Worm (Caenorhabditis elegans) whole organism, L3 larva: ENCODE data around the gene oac-10.

Experiments
- R02D3.7 ChIP-seq: fragments of 150-350 bp; optimal IDR thresholded peaks from 2 replicates; lab custom pipeline; 2014; ENCODE audit warnings: missing biosample characterization, missing genetic modification characterization
- aly-2 ChIP-seq: fragments of 150-350 bp; optimal IDR thresholded peaks from 2 replicates; lab custom pipeline; 2014; ENCODE audit warnings: missing biosample characterization, missing genetic modification characterization
- ama-1 ChIP-seq: fragments of 150-350 bp; optimal IDR thresholded peaks from 2 replicates; lab custom pipeline; 2018
- ceh-16 ChIP-seq: sonication (generic microtip); optimal IDR thresholded peaks from 2 replicates; lab custom pipeline; 2017; ENCODE audit warnings: missing biosample characterization, missing genetic modification characterization
- ceh-28 ChIP-seq: fragments of 150-350 bp; optimal IDR thresholded peaks from 2 replicates; lab custom pipeline; 2014; ENCODE audit warnings: missing biosample characterization, missing genetic modification reagents, missing genetic modification characterization
- ceh-82 ChIP-seq: fragments of 150-350 bp; optimal IDR thresholded peaks from 2 replicates; lab custom pipeline; 2014; ENCODE audit warnings: missing biosample characterization, missing genetic modification characterization
- egl-27 ChIP-seq: sonication (generic microtip); optimal IDR thresholded peaks from 4 replicates; lab custom pipeline; 2017; ENCODE audit warnings: missing biosample characterization, missing genetic modification reagents, missing genetic modification characterization
- elt-2 ChIP-seq: sonication (generic microtip); optimal IDR thresholded peaks from 2 replicates; lab custom pipeline; 2016; ENCODE audit warnings: missing genetic modification reagents, mild to moderate bottlenecking, missing genetic modification characterization, missing compliant biosample characterization
- eor-1 ChIP-seq, 2 experiments: fragments of 150-350 bp; optimal IDR thresholded peaks; 2 replicates each; lab custom pipeline; 2014 to 2018; ENCODE audit warnings: missing biosample characterization in 2 of 2, missing genetic modification characterization in 2 of 2
- fkh-10 ChIP-seq: sonication (generic microtip); optimal IDR thresholded peaks from 2 replicates; lab custom pipeline; 2017; ENCODE audit warnings: missing biosample characterization, missing genetic modification reagents, missing genetic modification characterization
- fkh-2 ChIP-seq: fragments of 150-350 bp; optimal IDR thresholded peaks from 2 replicates; lab custom pipeline; 2014; ENCODE audit warnings: missing biosample characterization, missing genetic modification reagents, missing genetic modification characterization
- fos-1 ChIP-seq: fragments of 150-350 bp; optimal IDR thresholded peaks from 2 replicates; lab custom pipeline; 2014; ENCODE audit warnings: missing biosample characterization, missing genetic modification characterization
- hmg-11 ChIP-seq: sonication (generic microtip); optimal IDR thresholded peaks from 2 replicates; lab custom pipeline; 2016; ENCODE audit warnings: missing genetic modification characterization, missing compliant biosample characterization
- jun-1 ChIP-seq: fragments of 150-350 bp; optimal IDR thresholded peaks from 2 replicates; lab custom pipeline; 2014; ENCODE audit warnings: missing biosample characterization, missing genetic modification reagents, missing genetic modification characterization
- lin-15B ChIP-seq: fragments of 150-350 bp; optimal IDR thresholded peaks from 2 replicates; lab custom pipeline; 2014; ENCODE audit warnings: missing biosample characterization, missing genetic modification characterization
- lin-39 ChIP-seq: fragments of 150-350 bp; optimal IDR thresholded peaks from 2 replicates; lab custom pipeline; 2018; ENCODE audit warnings: missing biosample characterization, missing genetic modification reagents, missing genetic modification characterization
- lsy-12 ChIP-seq: sonication (generic microtip); optimal IDR thresholded peaks from 2 replicates; lab custom pipeline; 2016; ENCODE audit warnings: mild to moderate bottlenecking, missing genetic modification characterization, missing compliant biosample characterization
- mdl-1 ChIP-seq: fragments of 150-350 bp; optimal IDR thresholded peaks from 2 replicates; lab custom pipeline; 2014; ENCODE audit warnings: missing biosample characterization, missing genetic modification characterization
- mml-1 ChIP-seq: fragments of 150-350 bp; sonication (generic microtip); optimal IDR thresholded peaks from 3 replicates; lab custom pipeline; 2014; ENCODE audit warnings: missing biosample characterization, missing genetic modification characterization
- nfya-1 ChIP-seq: sonication (generic microtip); optimal IDR thresholded peaks from 2 replicates; lab custom pipeline; 2017; ENCODE audit warnings: missing genetic modification characterization, mild to moderate bottlenecking, missing compliant biosample characterization, antibody characterized with exemption, moderate library complexity; ENCODE audit not compliant: insufficient read depth
- nhr-11 ChIP-seq: fragments of 150-350 bp; optimal IDR thresholded peaks from 2 replicates; lab custom pipeline; 2014; ENCODE audit warnings: missing biosample characterization, missing genetic modification characterization
- nhr-12 ChIP-seq: fragments of 150-350 bp; optimal IDR thresholded peaks from 2 replicates; lab custom pipeline; 2014; ENCODE audit warnings: missing biosample characterization, missing genetic modification characterization
- nhr-23 ChIP-seq: fragments of 150-350 bp; optimal IDR thresholded peaks from 2 replicates; lab custom pipeline; 2014; ENCODE audit warnings: missing biosample characterization, missing genetic modification reagents, missing genetic modification characterization
- nhr-237 ChIP-seq: fragments of 150-350 bp; optimal IDR thresholded peaks from 2 replicates; lab custom pipeline; 2014; ENCODE audit warnings: missing biosample characterization, missing genetic modification characterization
- nhr-25 ChIP-seq: sonication (generic microtip); optimal IDR thresholded peaks from 2 replicates; lab custom pipeline; 2017; ENCODE audit warnings: missing biosample characterization, missing genetic modification characterization
- nhr-28 ChIP-seq: fragments of 150-350 bp; optimal IDR thresholded peaks from 2 replicates; lab custom pipeline; 2014; ENCODE audit warnings: missing biosample characterization, missing genetic modification characterization
- nhr-43 ChIP-seq: sonication (generic microtip); optimal IDR thresholded peaks from 2 replicates; lab custom pipeline; 2016; ENCODE audit warnings: mild to moderate bottlenecking, missing genetic modification characterization, missing compliant biosample characterization; ENCODE audit not compliant: poor library complexity, severe bottlenecking
- nhr-67 ChIP-seq: fragments of 150-350 bp; optimal IDR thresholded peaks from 2 replicates; lab custom pipeline; 2014; ENCODE audit warnings: missing biosample characterization, missing genetic modification characterization
- nhr-76 ChIP-seq: fragments of 150-350 bp; sonication (generic microtip); optimal IDR thresholded peaks from 5 replicates; lab custom pipeline; 2014; ENCODE audit warnings: missing biosample characterization, missing genetic modification characterization
- nhr-77 ChIP-seq: fragments of 150-350 bp; optimal IDR thresholded peaks from 2 replicates; lab custom pipeline; 2014; ENCODE audit warnings: missing biosample characterization, missing genetic modification characterization
- pha-4 ChIP-seq: fragments of 150-350 bp; optimal IDR thresholded peaks from 2 replicates; lab custom pipeline; 2014; ENCODE audit warnings: missing biosample characterization, missing genetic modification reagents, missing genetic modification characterization
- pqm-1 ChIP-seq: fragments of 150-350 bp; optimal IDR thresholded peaks from 2 replicates; lab custom pipeline; 2017; ENCODE audit warnings: missing biosample characterization, missing genetic modification characterization, inconsistent platforms
- sea-2 ChIP-seq: fragments of 150-350 bp; sonication (generic microtip); optimal IDR thresholded peaks from 4 replicates; lab custom pipeline; 2014; ENCODE audit warnings: missing biosample characterization, missing genetic modification reagents, missing genetic modification characterization
- skn-1 ChIP-seq: fragments of 150-350 bp; optimal IDR thresholded peaks from 2 replicates; lab custom pipeline; 2014; ENCODE audit warnings: missing biosample characterization, missing genetic modification characterization
- snpc-4 ChIP-seq: fragments of 150-350 bp; optimal IDR thresholded peaks from 2 replicates; lab custom pipeline; 2014; ENCODE audit warnings: missing biosample characterization, missing genetic modification characterization
- tbx-2 ChIP-seq: sonication (generic microtip); optimal IDR thresholded peaks from 2 replicates; lab custom pipeline; 2016; ENCODE audit warnings: mild to moderate bottlenecking, missing genetic modification characterization, missing compliant biosample characterization
- unc-39 ChIP-seq: sonication (generic microtip); optimal IDR thresholded peaks from 4 replicates; lab custom pipeline; 2017; ENCODE audit warnings: missing biosample characterization, missing genetic modification characterization
- ztf-4 ChIP-seq: fragments of 150-350 bp; optimal IDR thresholded peaks from 2 replicates; lab custom pipeline; 2014; ENCODE audit warnings: missing biosample characterization, missing genetic modification characterization

Gene oac-10

DNA sequence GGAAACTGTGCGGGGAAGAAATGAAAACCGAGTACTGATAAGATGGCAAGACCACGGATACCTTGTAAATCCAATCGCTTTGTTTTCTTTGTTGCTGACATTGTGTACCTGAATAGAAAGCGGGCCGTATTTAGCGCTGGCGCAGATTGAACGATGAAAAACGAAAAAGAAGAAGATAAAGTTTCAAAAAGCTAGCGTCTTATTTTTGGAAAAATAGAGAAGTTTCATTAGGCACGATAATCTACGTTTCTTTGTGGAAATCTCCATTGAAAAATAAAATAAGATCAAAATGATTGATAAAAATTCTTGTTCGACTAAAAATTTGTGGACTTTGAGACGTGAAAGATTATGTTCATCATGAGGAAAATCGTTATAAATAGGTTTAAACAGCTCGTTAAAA lies 33.8 kb upstream of the oac-10 start, which contains the start of gene oac-4:
Gene oac-4, minus strand, starts transcription at position 101 of the 400 bp plus-strand sequence.
- no peak for TF ChIP-seq nhr-25
- no peak for TF ChIP-seq R02D3.7 (tag; lab: Kevin White, UChicago)
- no peak for TF ChIP-seq snpc-4
- no peak for TF ChIP-seq lsy-12
- no peak for TF ChIP-seq jun-1 (tag; lab: Kevin White, UChicago)
- no peak for TF ChIP-seq egl-27 (tag; lab: Kevin White, UChicago)
- TF ChIP-seq mml-1, result no peak
- no peak for TF ChIP-seq pha-4
- TF ChIP-seq eor-1 (tag; optimal IDR thresholded peaks at IDR 0.05; lab: Kevin White, UChicago), result no peak
- TF ChIP-seq nhr-67, result no peak
- no peak for TF ChIP-seq elt-2 (tag; lab: Kevin White, UChicago)
- no peak for TF ChIP-seq nhr-28 (tag; lab: Kevin White, UChicago)
- no peak for TF ChIP-seq ceh-28 (tag; lab: Kevin White, UChicago)
- no peak for TF ChIP-seq nhr-77 (tag; lab: Kevin White, UChicago)
- no peak for TF ChIP-seq lin-39 (tag; lab: Kevin White, UChicago)
- no peak for TF ChIP-seq nhr-43
- TF ChIP-seq lin-15B, result no peak
- no peak for TF ChIP-seq ceh-82 (tag; lab: Kevin White, UChicago)
- no peak for TF ChIP-seq nhr-23 (tag; lab: Kevin White, UChicago)
- no peak for TF ChIP-seq nhr-76 (tag; lab: Kevin White, UChicago)

DNA sequence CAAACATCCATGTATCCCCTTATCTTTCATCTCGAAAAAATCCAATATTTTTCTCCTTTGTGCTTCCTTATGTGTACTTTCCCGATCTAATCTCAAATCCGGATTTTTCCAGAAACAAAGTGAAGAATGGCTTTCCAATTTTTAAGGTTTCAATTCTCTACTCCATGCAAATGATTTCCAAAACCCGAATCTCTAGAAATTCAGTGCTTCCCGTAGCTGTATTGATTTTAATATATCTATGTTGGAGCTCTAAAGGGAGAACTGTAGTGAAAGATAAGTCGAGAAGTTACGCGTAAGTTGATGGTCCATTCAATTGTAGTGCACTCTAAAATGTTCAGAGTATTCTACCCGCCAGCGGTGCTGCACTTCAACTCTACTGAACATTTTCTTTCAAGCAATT lies 30.1 kb upstream of the oac-10 start, which contains the start of gene C17A2.4:
Gene C17A2.4, plus strand, starts transcription at position 301 of the 400 bp plus-strand sequence.
- TF ChIP-seq nhr-28 (tag; lab: Kevin White, UChicago) (no peak), hmg-11 (no peak), fkh-10 (no peak), lin-15B (no peak), fos-1 (tag; lab: Kevin White, UChicago) (no peak), sea-2 (no peak), fkh-2 (tag; lab: Kevin White, UChicago) (no peak), egl-27 (tag; lab: Kevin White, UChicago) (no peak), nhr-76 (tag; lab: Kevin White, UChicago) (no peak), ama-1 (no peak), nhr-23 (tag; lab: Kevin White, UChicago) (no peak), ztf-4 (tag; lab: Kevin White, UChicago) (no peak), tbx-2 (no peak), ceh-82 (tag; lab: Kevin White, UChicago) (no peak), R02D3.7 (tag; lab: Kevin White, UChicago) (no peak), pqm-1 (tag; lab: Kevin White, UChicago) (no peak), mml-1 (no peak), nfya-1 (no peak), skn-1 (tag; lab: Kevin White, UChicago) (no peak)

DNA sequence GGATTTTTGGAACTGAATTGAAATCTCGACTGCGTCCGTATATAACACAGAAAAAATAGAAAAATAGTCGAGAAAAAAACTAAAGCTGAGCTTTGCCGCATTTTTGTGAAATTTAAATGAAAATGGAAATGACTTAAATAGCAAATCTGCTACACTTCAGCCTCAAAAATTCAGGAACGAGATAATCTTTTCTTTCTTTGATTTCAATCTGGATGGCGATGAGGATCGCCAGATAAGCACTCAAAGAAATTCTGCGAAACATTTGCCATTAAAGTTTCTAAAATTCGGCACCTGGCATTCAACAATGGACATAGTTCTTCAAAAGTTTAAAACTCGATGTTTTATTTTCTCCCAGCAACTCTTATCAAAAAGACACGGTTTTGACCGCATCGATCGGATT lies 26.4 kb upstream of the oac-10 start, which contains the start of the genes C17A2.7 and C17A2.3:
Gene C17A2.7, minus strand, starts transcription at position 101 of the 400 bp plus-strand sequence.
Gene C17A2.3, plus strand, starts transcription at position 305 of the 400 bp plus-strand sequence.
- TF ChIP-seq nhr-76 (tag; lab: Kevin White, UChicago), result no peak
- TF ChIP-seq pha-4, result no peak
- no peak for TF ChIP-seq nhr-23 (tag; lab: Kevin White, UChicago)
- no peak for TF ChIP-seq elt-2 (tag; lab: Kevin White, UChicago)
- no peak for TF ChIP-seq fkh-10
- TF ChIP-seq eor-1 (tag; optimal IDR thresholded peaks at IDR 0.05; lab: Kevin White, UChicago), result no peak
- no peak for TF ChIP-seq aly-2 (tag; lab: Kevin White, UChicago)
- TF ChIP-seq nhr-28 (tag; lab: Kevin White, UChicago), result no peak
- TF ChIP-seq skn-1 (tag; lab: Kevin White, UChicago), result no peak
- no peak for TF ChIP-seq nhr-12 (tag; lab: Kevin White, UChicago)
- TF ChIP-seq ceh-16 (tag; lab: Kevin White, UChicago), result no peak
- TF ChIP-seq fkh-2 (tag; lab: Kevin White, UChicago), result no peak
- no peak for TF ChIP-seq nhr-67
- no peak for TF ChIP-seq R02D3.7 (tag; lab: Kevin White, UChicago)
- TF ChIP-seq unc-39 (tag; lab: Kevin White, UChicago), result no peak
- no peak for TF ChIP-seq sea-2
- no peak for TF ChIP-seq pqm-1 (tag; lab: Kevin White, UChicago)
- no peak for TF ChIP-seq mdl-1 (tag; lab: Kevin White, UChicago)
- TF ChIP-seq nhr-11 (tag; lab: Kevin White, UChicago), result no peak

- no peak for TF ChIP-seq nhr-237 (tag; lab: Kevin White, UChicago)
- no peak for TF ChIP-seq hmg-11
Observed at ce11 chrII:3846028-3846427, 23.7 kb upstream of the oac-10 start, which contains the start of gene C17A2.2. Gene C17A2.2 (plus strand): TSS chrII:3846328.
